Worm (Caenorhabditis elegans) whole organism, midembryonic: ENCODE data around the gene gpc-1.

Experiments
- T22C8.4 ChIP-seq: fragments of 200-800 bp; sonication (Bioruptor generic); IDR thresholded peaks from 2 replicates; pipeline ENCODE4 v1.3.6; 2022; ENCODE audit warnings: missing genetic modification characterization, missing compliant biosample characterization
- cog-1 ChIP-seq: sonication (generic microtip); optimal IDR thresholded peaks from 2 replicates; lab custom pipeline; 2016; ENCODE audit warnings: missing genetic modification characterization, missing compliant biosample characterization
- flt-1 ChIP-seq: fragments of 200-800 bp; sonication (Bioruptor generic); IDR thresholded peaks from 2 replicates; pipeline ENCODE4 v1.3.6; 2022; ENCODE audit warnings: missing genetic modification characterization, missing compliant biosample characterization
- klf-2 ChIP-seq: fragments of 200-800 bp; sonication (Bioruptor generic); conservative IDR thresholded peaks from 2 replicates; pipeline ENCODE4 v1.3.6; 2022; ENCODE audit warnings: missing genetic modification reagents, missing genetic modification characterization, missing compliant biosample characterization
- med-1 ChIP-seq: sonication (generic microtip); optimal IDR thresholded peaks from 2 replicates; lab custom pipeline; 2017; ENCODE audit warnings: missing genetic modification characterization, mild to moderate bottlenecking, missing compliant biosample characterization, antibody characterized with exemption, missing genetic modification reagents; ENCODE audit not compliant: insufficient read depth
- ref-1 ChIP-seq: fragments of 200-800 bp; sonication (Bioruptor generic); conservative IDR thresholded peaks from 2 replicates; pipeline ENCODE4 v1.3.6; 2022; ENCODE audit warnings: missing genetic modification reagents, missing genetic modification characterization, missing compliant biosample characterization
- tab-1 ChIP-seq: fragments of 200-800 bp; sonication (Bioruptor generic); IDR thresholded peaks from 2 replicates; pipeline ENCODE4 v1.3.6; 2022; ENCODE audit warnings: missing genetic modification characterization, missing compliant biosample characterization
- ztf-23 ChIP-seq: fragments of 200-800 bp; sonication (Bioruptor generic); IDR thresholded peaks from 2 replicates; pipeline ENCODE4 v1.3.6; 2022; ENCODE audit warnings: missing genetic modification reagents, missing genetic modification characterization, missing compliant biosample characterization
- ztf-29 ChIP-seq: fragments of 200-800 bp; sonication (Bioruptor generic); IDR thresholded peaks from 2 replicates; pipeline ENCODE4 v1.3.6; 2022; ENCODE audit warnings: missing genetic modification reagents, missing genetic modification characterization, missing compliant biosample characterization

DNA sequence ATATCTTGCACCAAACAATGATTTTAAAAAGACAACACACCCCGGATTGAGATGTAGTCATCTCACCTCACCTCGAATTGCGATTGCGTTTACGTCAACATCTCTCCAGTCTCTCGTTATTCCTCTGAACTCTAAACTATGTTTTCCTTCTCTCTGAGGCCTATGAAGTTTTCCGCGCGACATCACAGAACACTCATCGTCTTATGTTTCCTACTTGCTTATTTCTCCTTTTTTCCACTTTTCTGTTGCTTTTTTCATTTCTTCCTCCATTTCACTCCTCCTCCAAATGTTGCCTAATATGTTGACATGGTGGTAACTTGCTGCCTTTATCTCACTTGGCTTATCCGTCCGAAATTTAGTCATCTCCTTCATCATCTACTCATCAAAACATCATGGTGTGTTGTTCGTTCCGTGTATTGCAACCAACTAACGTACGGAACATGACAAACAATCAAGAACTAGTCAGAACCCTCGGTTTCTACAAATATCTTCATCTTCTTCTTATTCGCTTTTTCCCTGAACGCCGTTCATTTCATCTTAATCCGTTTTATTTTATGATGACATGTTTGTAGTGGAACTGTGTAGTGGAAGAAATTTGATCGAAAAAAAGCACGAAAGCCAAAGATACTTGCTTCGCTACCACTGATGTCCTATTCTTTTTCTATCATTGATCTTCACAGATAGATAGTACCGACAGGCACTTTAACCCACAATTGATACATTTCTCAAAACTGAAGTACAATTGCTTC lies 14.5 kb upstream of the gpc-1 start:
- TF ChIP-seq med-1 (no peak), cog-1 (tag; lab: Kevin White, UChicago) (no peak), flt-1 (GFP tag; lab: Robert Waterston, UW) (no peak), tab-1 (no peak), klf-2 (no peak), T22C8.4 (GFP tag; lab: Robert Waterston, UW) (no peak), ztf-23 (GFP tag; lab: Robert Waterston, UW) (no peak), ztf-29 (no peak), ref-1 (no peak)
